Worm (Caenorhabditis elegans): ENCODE data around the gene ZK822.10.

- TF ChIP-seq elt-2 (tag; optimal IDR thresholded peaks at IDR 0.05) (no peak), ztf-11 (tag; optimal IDR thresholded peaks at IDR 0.05) (no peak), nhr-25 (tag; optimal IDR thresholded peaks at IDR 0.05) (no peak)
These were observed 49.2 kb upstream of the ZK822.10 start for ce11 chrIV:11867652-11868232.
